Worm (Caenorhabditis elegans): ENCODE data around the gene srw-118.

Gene srw-118

ce11 chrV:2979978-2980377 is at the start of gene srw-118:
srw-118 (minus strand) TSS chrV:2980078.
- no peak for TF ChIP-seq hmbx-1 (tag; optimal IDR thresholded peaks at IDR 0.05)
- no peak for TF ChIP-seq pes-1 (GFP tag; IDR thresholded peaks at IDR 0.05)
- TF ChIP-seq flt-1 (GFP tag; IDR thresholded peaks at IDR 0.05): no peak

DNA sequence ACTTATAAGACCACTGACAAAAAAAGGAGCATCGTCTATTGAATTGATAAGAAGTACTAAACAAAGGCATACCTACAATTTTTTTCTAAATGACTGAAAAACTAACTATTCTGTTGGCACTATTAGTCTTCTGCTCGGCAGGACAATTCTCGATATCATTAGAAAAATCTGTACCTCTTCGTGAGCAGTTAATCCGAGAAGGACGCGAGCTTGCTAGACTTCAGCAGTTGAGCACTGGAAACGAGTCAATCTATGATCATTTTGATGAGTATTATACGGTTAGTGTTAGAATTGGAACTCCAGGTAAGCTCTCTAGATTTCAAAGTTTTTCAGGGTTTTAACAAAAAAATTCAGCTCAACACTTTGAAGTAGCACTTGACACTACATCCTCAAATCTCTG is 48.3 kb upstream of the srw-118 start, which contains the start of gene asp-7:
Gene asp-7 (plus strand): TSS at position 81 of the 400 bp plus-strand sequence.
- TF ChIP-seq hmbx-1 (tag; optimal IDR thresholded peaks at IDR 0.05): no peak

- TF ChIP-seq pes-1 (GFP tag; IDR thresholded peaks at IDR 0.05) (no peak), ceh-13 (GFP tag; optimal IDR thresholded peaks at IDR 0.05) (no peak), aly-1 (tag; optimal IDR thresholded peaks at IDR 0.05) (no peak), flt-1 (GFP tag; IDR thresholded peaks at IDR 0.05) (no peak), ama-1 (optimal IDR thresholded peaks at IDR 0.05) (no peak), hnd-1 (tag; optimal IDR thresholded peaks at IDR 0.05) (no peak), sea-1 (GFP tag; conservative IDR thresholded peaks at IDR 0.05) (no peak), tra-4 (tag; optimal IDR thresholded peaks at IDR 0.05) (no peak), ceh-36 (tag; optimal IDR thresholded peaks at IDR 0.05) (no peak), B0310.2 (tag; optimal IDR thresholded peaks at IDR 0.05) (no peak), ets-7 (tag; optimal IDR thresholded peaks at IDR 0.05) (no peak), hmbx-1 (tag; optimal IDR thresholded peaks at IDR 0.05) (no peak), hmg-4 (GFP tag; optimal IDR thresholded peaks at IDR 0.05) (no peak), tbx-37 (GFP tag; conservative IDR thresholded peaks at IDR 0.05) (no peak)
These were observed 44.4 kb upstream of the srw-118 start, which contains the start of gene asp-8 for ce11 chrV:3024274-3024673. asp-8 (plus strand) TSS chrV:3024549.

- TF ChIP-seq aly-1 (tag; optimal IDR thresholded peaks at IDR 0.05): no peak
- TF ChIP-seq B0310.2 (tag; optimal IDR thresholded peaks at IDR 0.05): no peak
- TF ChIP-seq tra-4 (tag; optimal IDR thresholded peaks at IDR 0.05): no peak
- no peak for TF ChIP-seq scrt-1 (GFP tag; IDR thresholded peaks at IDR 0.05)
- no peak for TF ChIP-seq hmg-4 (GFP tag; optimal IDR thresholded peaks at IDR 0.05)
- no peak for TF ChIP-seq sea-1 (GFP tag; conservative IDR thresholded peaks at IDR 0.05)
- TF ChIP-seq F13C5.2 (tag; optimal IDR thresholded peaks at IDR 0.05): no peak
These were observed 41.4 kb upstream of the srw-118 start, which contains the start of gene irld-12 for ce11 chrV:3021306-3021705. irld-12 (minus strand) TSS chrV:3021406.

- no peak for TF ChIP-seq hmbx-1 (tag; optimal IDR thresholded peaks at IDR 0.05)
- TF ChIP-seq flt-1 (GFP tag; IDR thresholded peaks at IDR 0.05): no peak
- no peak for TF ChIP-seq ets-7 (tag; optimal IDR thresholded peaks at IDR 0.05)
- TF ChIP-seq tbx-11 (GFP tag; IDR thresholded peaks at IDR 0.05): no peak
- no peak for TF ChIP-seq B0310.2 (tag; optimal IDR thresholded peaks at IDR 0.05)
- TF ChIP-seq hmg-4 (GFP tag; optimal IDR thresholded peaks at IDR 0.05): no peak
- no peak for TF ChIP-seq aly-1 (tag; optimal IDR thresholded peaks at IDR 0.05)
- no peak for TF ChIP-seq ceh-36 (tag; optimal IDR thresholded peaks at IDR 0.05)
- TF ChIP-seq ceh-13 (GFP tag; optimal IDR thresholded peaks at IDR 0.05): no peak
- no peak for TF ChIP-seq ama-1 (optimal IDR thresholded peaks at IDR 0.05)
These were observed 38.1 kb upstream of the srw-118 start for ce11 chrV:3017930-3018329.

DNA sequence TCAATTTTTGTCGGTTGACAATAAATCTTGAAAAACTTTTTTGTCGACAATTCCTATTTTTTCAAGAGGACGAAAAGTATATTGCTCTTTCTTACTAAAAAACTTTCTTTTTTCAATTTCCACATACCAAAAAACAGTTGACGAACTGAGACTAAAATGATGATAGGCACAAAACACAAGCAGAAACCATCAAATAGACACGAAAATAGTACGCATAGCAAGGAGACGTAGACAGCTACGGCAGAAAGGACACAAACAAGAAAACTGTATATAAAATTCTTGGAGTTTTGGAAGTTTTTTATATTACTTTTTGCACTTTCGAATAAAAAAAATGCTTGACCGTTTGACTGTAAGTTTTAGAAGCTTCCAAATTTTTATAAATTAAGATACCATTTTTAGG is 34.3 kb upstream of the srw-118 start, which contains the start of gene K12D9.1:
Gene K12D9.1 (plus strand): TSS at position 301 of the 400 bp plus-strand sequence.
- TF ChIP-seq scrt-1 (GFP tag; IDR thresholded peaks at IDR 0.05): no peak
- TF ChIP-seq ama-1 (optimal IDR thresholded peaks at IDR 0.05): no peak
- TF ChIP-seq tbx-11 (GFP tag; IDR thresholded peaks at IDR 0.05): no peak
- no peak for TF ChIP-seq F13C5.2 (tag; optimal IDR thresholded peaks at IDR 0.05)
- TF ChIP-seq hnd-1 (tag; optimal IDR thresholded peaks at IDR 0.05): no peak
- no peak for TF ChIP-seq B0310.2 (tag; optimal IDR thresholded peaks at IDR 0.05)
- no peak for TF ChIP-seq tra-4 (tag; optimal IDR thresholded peaks at IDR 0.05)
- TF ChIP-seq hmg-4 (GFP tag; optimal IDR thresholded peaks at IDR 0.05): no peak
- TF ChIP-seq flt-1 (GFP tag; IDR thresholded peaks at IDR 0.05): no peak
- TF ChIP-seq tbx-37 (GFP tag; conservative IDR thresholded peaks at IDR 0.05): no peak
- no peak for TF ChIP-seq ceh-13 (GFP tag; optimal IDR thresholded peaks at IDR 0.05)
- no peak for TF ChIP-seq aly-1 (tag; optimal IDR thresholded peaks at IDR 0.05)
- no peak for TF ChIP-seq hmbx-1 (tag; optimal IDR thresholded peaks at IDR 0.05)
- TF ChIP-seq sea-1 (GFP tag; conservative IDR thresholded peaks at IDR 0.05): no peak
- TF ChIP-seq ceh-36 (tag; optimal IDR thresholded peaks at IDR 0.05): no peak
- no peak for TF ChIP-seq pes-1 (GFP tag; IDR thresholded peaks at IDR 0.05)
- no peak for TF ChIP-seq ets-7 (tag; optimal IDR thresholded peaks at IDR 0.05)

DNA sequence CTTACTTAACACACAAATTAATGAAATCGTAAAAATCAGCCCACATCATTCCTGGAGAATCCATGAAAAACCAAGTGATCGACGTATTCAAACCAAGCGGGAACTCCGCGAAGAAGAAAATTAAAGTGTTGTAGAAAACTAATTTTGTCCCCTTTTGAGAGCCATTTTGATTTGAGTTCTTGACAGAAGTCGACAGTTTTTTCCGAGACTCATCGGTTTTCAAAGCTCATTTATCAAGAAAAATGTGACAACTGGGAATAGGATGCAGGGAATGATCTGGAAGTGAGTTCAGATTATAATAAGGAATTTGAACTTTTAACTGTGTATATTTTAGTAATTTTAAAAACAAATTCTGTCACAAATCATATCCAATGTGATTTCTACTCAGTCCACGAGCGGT is 31.5 kb upstream of the srw-118 start, which contains the start of gene srw-135:
Gene srw-135 (minus strand): TSS at position 101 of the 400 bp plus-strand sequence.
- TF ChIP-seq hnd-1 (tag; optimal IDR thresholded peaks at IDR 0.05) (no peak), B0310.2 (tag; optimal IDR thresholded peaks at IDR 0.05) (no peak), sea-1 (GFP tag; conservative IDR thresholded peaks at IDR 0.05) (no peak), aly-1 (tag; optimal IDR thresholded peaks at IDR 0.05) (no peak), tbx-37 (GFP tag; conservative IDR thresholded peaks at IDR 0.05) (no peak), hmg-4 (GFP tag; optimal IDR thresholded peaks at IDR 0.05) (no peak), tra-4 (tag; optimal IDR thresholded peaks at IDR 0.05) (no peak), flt-1 (GFP tag; IDR thresholded peaks at IDR 0.05) (no peak), tbx-11 (GFP tag; IDR thresholded peaks at IDR 0.05) (no peak), ceh-13 (GFP tag; optimal IDR thresholded peaks at IDR 0.05) (no peak), hmbx-1 (tag; optimal IDR thresholded peaks at IDR 0.05) (no peak), scrt-1 (GFP tag; IDR thresholded peaks at IDR 0.05) (no peak), pes-1 (GFP tag; IDR thresholded peaks at IDR 0.05) (no peak), ets-7 (tag; optimal IDR thresholded peaks at IDR 0.05) (no peak), F13C5.2 (tag; optimal IDR thresholded peaks at IDR 0.05) (no peak), ceh-36 (tag; optimal IDR thresholded peaks at IDR 0.05) (no peak)

- TF ChIP-seq hmbx-1 (tag; optimal IDR thresholded peaks at IDR 0.05) (no peak), ceh-36 (tag; optimal IDR thresholded peaks at IDR 0.05) (no peak), sea-1 (GFP tag; conservative IDR thresholded peaks at IDR 0.05) (no peak), ama-1 (optimal IDR thresholded peaks at IDR 0.05) (no peak), pes-1 (GFP tag; IDR thresholded peaks at IDR 0.05) (no peak), tbx-11 (GFP tag; IDR thresholded peaks at IDR 0.05) (no peak), tra-4 (tag; optimal IDR thresholded peaks at IDR 0.05) (no peak), F13C5.2 (tag; optimal IDR thresholded peaks at IDR 0.05) (no peak), ceh-13 (GFP tag; optimal IDR thresholded peaks at IDR 0.05) (no peak), ets-7 (tag; optimal IDR thresholded peaks at IDR 0.05) (no peak), aly-1 (tag; optimal IDR thresholded peaks at IDR 0.05) (no peak), scrt-1 (GFP tag; IDR thresholded peaks at IDR 0.05) (no peak), B0310.2 (tag; optimal IDR thresholded peaks at IDR 0.05) (no peak), tbx-37 (GFP tag; conservative IDR thresholded peaks at IDR 0.05) (no peak), hnd-1 (tag; optimal IDR thresholded peaks at IDR 0.05) (no peak), hmg-4 (GFP tag; optimal IDR thresholded peaks at IDR 0.05) (no peak), flt-1 (GFP tag; IDR thresholded peaks at IDR 0.05) (no peak)
These were observed 30.6 kb upstream of the srw-118 start, which contains the start of gene srw-136 for ce11 chrV:3010468-3010867. srw-136 (minus strand) TSS chrV:3010568.

All from whole organism, early embryonic.